Worm (Caenorhabditis elegans) whole organism, young adult: ENCODE results near the gene nhr-167.
A peak's percentile ranks its signal among the peaks of the same experiment; 100 is the strongest.

ENCODE experiments used
- B0336.3 ChIP-seq: fragments of 200-800 bp; sonication (Bioruptor generic); IDR thresholded peaks from 2 replicates; pipeline ENCODE4 v1.3.6; 2022; ENCODE audit warnings: missing genetic modification characterization, missing compliant biosample characterization
- C06A6.2 ChIP-seq: fragments of 200-800 bp; sonication (Bioruptor generic); conservative IDR thresholded peaks from 2 replicates; pipeline ENCODE4 v1.3.6; 2022; ENCODE audit warnings: missing genetic modification characterization, missing compliant biosample characterization
- F22D6.2 ChIP-seq: sonication (generic microtip); optimal IDR thresholded peaks from 2 replicates; lab custom pipeline; 2016; ENCODE audit warnings: mild to moderate bottlenecking, missing genetic modification characterization, missing compliant biosample characterization
- F39B2.1 ChIP-seq: fragments of 200-800 bp; sonication (Bioruptor generic); IDR thresholded peaks from 2 replicates; pipeline ENCODE4 v1.3.6; 2022; ENCODE audit warnings: missing genetic modification reagents, missing genetic modification characterization, missing compliant biosample characterization
- F49E8.2 ChIP-seq: sonication (generic microtip); optimal IDR thresholded peaks from 3 replicates; lab custom pipeline; 2017; ENCODE audit warnings: missing genetic modification characterization, mild to moderate bottlenecking, missing compliant biosample characterization, antibody characterized with exemption, moderate library complexity; ENCODE audit not compliant: insufficient read depth
- F52B5.7 ChIP-seq: sonication (generic microtip); optimal IDR thresholded peaks from 2 replicates; lab custom pipeline; 2016; ENCODE audit warnings: mild to moderate bottlenecking, missing genetic modification characterization, missing compliant biosample characterization
- F57C9.4 ChIP-seq: sonication (generic microtip); optimal IDR thresholded peaks from 2 replicates; lab custom pipeline; 2017; ENCODE audit warnings: mild to moderate bottlenecking, missing genetic modification characterization, missing compliant biosample characterization
- Y56A3A.18 ChIP-seq: fragments of 200-800 bp; sonication (Bioruptor generic); IDR thresholded peaks from 2 replicates; pipeline ENCODE4 v1.3.6; 2022; ENCODE audit warnings: missing genetic modification reagents, missing genetic modification characterization, missing compliant biosample characterization
- Y79H2A.3 ChIP-seq: fragments of 200-800 bp; sonication (Bioruptor generic); conservative IDR thresholded peaks from 2 replicates; pipeline ENCODE4 v1.3.6; 2022; ENCODE audit warnings: missing genetic modification reagents, missing genetic modification characterization, missing compliant biosample characterization
- Y95B8A.8 ChIP-seq: fragments of 200-800 bp; sonication (Bioruptor generic); IDR thresholded peaks from 2 replicates; pipeline ENCODE4 v1.3.6; 2022; ENCODE audit warnings: missing genetic modification reagents, missing genetic modification characterization, missing compliant biosample characterization
- ZK185.1 ChIP-seq: sonication (generic microtip); optimal IDR thresholded peaks from 2 replicates; lab custom pipeline; 2016; ENCODE audit warnings: mild to moderate bottlenecking, missing genetic modification characterization, missing compliant biosample characterization; ENCODE audit not compliant: poor library complexity, severe bottlenecking
- ama-1 ChIP-seq, 3 experiments: fragments of 150-350 bp in 1 of 3; sonication (generic microtip) in 2 of 3; optimal IDR thresholded peaks; 2 replicates each; lab custom pipeline; 2014 to 2018; ENCODE audit warnings: missing biosample characterization in 2 of 3, missing genetic modification characterization in 2 of 3, missing genetic modification reagents in 2 of 3
- aptf-2 ChIP-seq: fragments of 200-800 bp; sonication (Bioruptor generic); conservative IDR thresholded peaks from 2 replicates; pipeline ENCODE4 v1.3.6; 2022; ENCODE audit warnings: missing genetic modification reagents, missing genetic modification characterization, missing compliant biosample characterization
- atf-7 ChIP-seq: sonication (generic microtip); optimal IDR thresholded peaks from 2 replicates; lab custom pipeline; 2017; ENCODE audit warnings: mild to moderate bottlenecking, missing genetic modification characterization, missing compliant biosample characterization
- bed-2 ChIP-seq: fragments of 200-800 bp; sonication (Bioruptor generic); IDR thresholded peaks from 2 replicates; pipeline ENCODE4 v1.3.6; 2022; ENCODE audit warnings: missing genetic modification reagents, missing genetic modification characterization, missing compliant biosample characterization
- ccch-3 ChIP-seq: fragments of 200-800 bp; sonication (Bioruptor generic); optimal IDR thresholded peaks from 2 replicates; lab custom pipeline; 2018; ENCODE audit warnings: mild to moderate bottlenecking, missing genetic modification characterization, missing compliant biosample characterization
- ceh-27 ChIP-seq: fragments of 200-800 bp; sonication (Bioruptor generic); optimal IDR thresholded peaks from 2 replicates; lab custom pipeline; 2018; ENCODE audit warnings: mild to moderate bottlenecking, missing genetic modification characterization, moderate library complexity, missing compliant biosample characterization
- ceh-40 ChIP-seq: fragments of 200-800 bp; sonication (Bioruptor generic); IDR thresholded peaks from 2 replicates; pipeline ENCODE4 v1.3.6; 2022; ENCODE audit warnings: missing genetic modification characterization, missing compliant biosample characterization
- ceh-79 ChIP-seq: sonication (generic microtip); optimal IDR thresholded peaks from 2 replicates; lab custom pipeline; 2017; ENCODE audit warnings: mild to moderate bottlenecking, missing genetic modification characterization, missing compliant biosample characterization
- dox-1 ChIP-seq: fragments of 200-800 bp; sonication (Bioruptor generic); IDR thresholded peaks from 2 replicates; pipeline ENCODE4 v1.3.6; 2022; ENCODE audit warnings: missing genetic modification reagents, missing genetic modification characterization, missing compliant biosample characterization
- dpl-1 ChIP-seq: fragments of 150-350 bp; optimal IDR thresholded peaks from 2 replicates; lab custom pipeline; 2014; ENCODE audit warnings: missing biosample characterization, missing genetic modification reagents, missing genetic modification characterization
- efl-1 ChIP-seq: fragments of 150-350 bp; optimal IDR thresholded peaks from 2 replicates; lab custom pipeline; 2014; ENCODE audit warnings: missing biosample characterization, missing genetic modification reagents, missing genetic modification characterization
- fkh-3 ChIP-seq: sonication (generic microtip); optimal IDR thresholded peaks from 2 replicates; lab custom pipeline; 2016; ENCODE audit warnings: mild to moderate bottlenecking, missing genetic modification characterization, missing compliant biosample characterization
- hmg-1.2 ChIP-seq: fragments of 200-800 bp; sonication (Bioruptor generic); IDR thresholded peaks from 2 replicates; pipeline ENCODE4 v1.3.6; 2022; ENCODE audit warnings: missing genetic modification reagents, missing genetic modification characterization, missing compliant biosample characterization
- hsf-1 ChIP-seq: fragments of 200-800 bp; sonication (Bioruptor generic); IDR thresholded peaks from 2 replicates; pipeline ENCODE4 v1.3.6; 2022; ENCODE audit warnings: missing genetic modification reagents, missing genetic modification characterization, missing compliant biosample characterization
- lin-26 ChIP-seq: fragments of 200-800 bp; sonication (Bioruptor generic); IDR thresholded peaks from 2 replicates; pipeline ENCODE4 v1.3.6; 2022; ENCODE audit warnings: missing genetic modification reagents, missing genetic modification characterization, missing compliant biosample characterization
- lin-40 ChIP-seq: sonication (generic microtip); optimal IDR thresholded peaks from 2 replicates; lab custom pipeline; 2016; ENCODE audit warnings: missing genetic modification characterization, mild to moderate bottlenecking, missing compliant biosample characterization, missing genotype, missing genetic modification reagents
- lin-54 ChIP-seq: fragments of 200-800 bp; sonication (Bioruptor generic); optimal IDR thresholded peaks from 2 replicates; lab custom pipeline; 2018; ENCODE audit warnings: mild to moderate bottlenecking, missing genetic modification characterization, missing compliant biosample characterization
- lsl-1 ChIP-seq: fragments of 200-800 bp; sonication (Bioruptor generic); optimal IDR thresholded peaks from 2 replicates; lab custom pipeline; 2018; ENCODE audit warnings: mild to moderate bottlenecking, missing genetic modification characterization, moderate library complexity, missing compliant biosample characterization
- madf-3 ChIP-seq: fragments of 200-800 bp; sonication (Bioruptor generic); IDR thresholded peaks from 2 replicates; pipeline ENCODE4 v1.3.6; 2022; ENCODE audit warnings: missing genetic modification reagents, missing genetic modification characterization, missing compliant biosample characterization
- mel-28 ChIP-seq: sonication (generic microtip); optimal IDR thresholded peaks from 2 replicates; lab custom pipeline; 2016; ENCODE audit warnings: borderline replicate concordance, mild to moderate bottlenecking, missing genetic modification characterization, missing compliant biosample characterization
- mxl-1 ChIP-seq: sonication (generic microtip); optimal IDR thresholded peaks from 2 replicates; lab custom pipeline; 2016; ENCODE audit warnings: missing genetic modification characterization, missing compliant biosample characterization
- nfya-2 ChIP-seq: fragments of 200-800 bp; sonication (Bioruptor generic); IDR thresholded peaks from 2 replicates; pipeline ENCODE4 v1.3.6; 2022; ENCODE audit warnings: missing genetic modification reagents, missing genetic modification characterization, missing compliant biosample characterization
- nfyb-1 ChIP-seq: fragments of 200-800 bp; sonication (Bioruptor generic); IDR thresholded peaks from 2 replicates; pipeline ENCODE4 v1.3.6; 2022; ENCODE audit warnings: missing genetic modification reagents, missing genetic modification characterization, missing compliant biosample characterization
- nhr-179 ChIP-seq: sonication (generic microtip); optimal IDR thresholded peaks from 2 replicates; lab custom pipeline; 2016; ENCODE audit warnings: mild to moderate bottlenecking, missing genetic modification characterization, missing compliant biosample characterization
- nhr-27 ChIP-seq: fragments of 200-800 bp; sonication (Bioruptor generic); optimal IDR thresholded peaks from 2 replicates; lab custom pipeline; 2018; ENCODE audit warnings: mild to moderate bottlenecking, missing genetic modification characterization, moderate library complexity, missing compliant biosample characterization
- nhr-80 ChIP-seq: sonication (generic microtip); optimal IDR thresholded peaks from 2 replicates; lab custom pipeline; 2016; ENCODE audit warnings: missing genetic modification characterization, missing compliant biosample characterization
- nhr-90 ChIP-seq: sonication (generic microtip); optimal IDR thresholded peaks from 2 replicates; lab custom pipeline; 2016; ENCODE audit warnings: missing genotype, mild to moderate bottlenecking, missing genetic modification characterization, missing compliant biosample characterization
- repo-1 ChIP-seq: sonication (generic microtip); optimal IDR thresholded peaks from 2 replicates; lab custom pipeline; 2017; ENCODE audit warnings: mild to moderate bottlenecking, missing genetic modification characterization, missing compliant biosample characterization
- sea-2 ChIP-seq: fragments of 200-800 bp; sonication (Bioruptor generic); IDR thresholded peaks from 2 replicates; pipeline ENCODE4 v1.3.6; 2022; ENCODE audit warnings: missing genetic modification characterization, missing compliant biosample characterization
- snpc-3.4 ChIP-seq: sonication (generic microtip); optimal IDR thresholded peaks from 2 replicates; lab custom pipeline; 2017; ENCODE audit warnings: missing genetic modification characterization, mild to moderate bottlenecking, missing compliant biosample characterization, antibody characterized with exemption, moderate library complexity, missing genotype, missing genetic modification reagents
- snpc-4 ChIP-seq, 5 experiments: fragments of 150-350 bp in 1 of 5; sonication (generic microtip) in 4 of 5; optimal IDR thresholded peaks; 2 replicates each; lab custom pipeline; 2014 to 2018; ENCODE audit warnings: missing genetic modification characterization in 5 of 5, missing biosample characterization in 3 of 5, antibody characterized with exemption in 2 of 5, mild to moderate bottlenecking in 2 of 5, missing compliant biosample characterization in 2 of 5, missing genotype in 2 of 5, moderate library complexity in 2 of 5, missing genetic modification reagents in 1 of 5
- tlf-1 ChIP-seq: fragments of 200-800 bp; sonication (Bioruptor generic); optimal IDR thresholded peaks from 2 replicates; lab custom pipeline; 2018; ENCODE audit warnings: mild to moderate bottlenecking, missing genetic modification characterization, missing compliant biosample characterization
- unc-62 ChIP-seq: fragments of 150-350 bp; optimal IDR thresholded peaks from 2 replicates; lab custom pipeline; 2014; ENCODE audit warnings: missing biosample characterization, missing genetic modification reagents, missing genetic modification characterization
- ztf-18 ChIP-seq: sonication (generic microtip); optimal IDR thresholded peaks from 2 replicates; lab custom pipeline; 2016; ENCODE audit warnings: missing genotype, mild to moderate bottlenecking, missing genetic modification characterization, missing compliant biosample characterization
- ztf-3 ChIP-seq: fragments of 200-800 bp; sonication (Bioruptor generic); optimal IDR thresholded peaks from 2 replicates; lab custom pipeline; 2018; ENCODE audit warnings: mild to moderate bottlenecking, missing genetic modification characterization, missing compliant biosample characterization
- ztf-6 ChIP-seq: fragments of 200-800 bp; sonication (Bioruptor generic); IDR thresholded peaks from 2 replicates; pipeline ENCODE4 v1.3.6; 2022; ENCODE audit warnings: missing genetic modification reagents, missing genetic modification characterization, missing compliant biosample characterization

The nhr-167 gene

ce11 chrX:11937343-11937935 is 44.4 kb downstream of the nhr-167 start (continued):
- TF ChIP-seq dox-1 (peak; percentile 98), repo-1 (tag; lab: Kevin White, UChicago) (peak; percentile 98), Y95B8A.8 (GFP tag; lab: Robert Waterston, UW) (peak; percentile 72; the same call in 1 of the 2 replicates), mel-28 (tag; lab: Kevin White, UChicago) (peak; percentile 81), lin-40 (tag; lab: Kevin White, UChicago) (peak; percentile 100), nhr-90 (tag; lab: Kevin White, UChicago) (peak; percentile 81), aptf-2 (GFP tag; lab: Robert Waterston, UW) (no peak), ccch-3 (peak; percentile 83), Y79H2A.3 (no peak), tlf-1 (GFP tag; lab: Kevin White, UChicago) (peak; percentile 99), unc-62 (GFP tag; lab: Kevin White, UChicago) (peak; percentile 77), ZK185.1 (peak; percentile 98), bed-2 (GFP tag; lab: Robert Waterston, UW) (no peak), mxl-1 (tag; lab: Kevin White, UChicago) (no peak), hsf-1 (GFP tag; lab: Robert Waterston, UW) (no peak; the same call in 1 of the 2 replicates), C06A6.2 (peak; percentile 92), ama-1 (optimal IDR thresholded peaks at IDR 0.05; lab: Kevin White, UChicago) (no peak), ama-1 (GFP tag; optimal IDR thresholded peaks at IDR 0.05; lab: Kevin White, UChicago) (peak; percentile 66 to 90), dpl-1 (GFP tag; lab: Kevin White, UChicago) (no peak), hmg-1.2 (GFP tag; lab: Robert Waterston, UW) (peak; percentile 85), snpc-4 (GFP tag; optimal IDR thresholded peaks at IDR 0.05; lab: Kevin White, UChicago) (peak; percentile 64), snpc-4 (tag; optimal IDR thresholded peaks at IDR 0.05; lab: Kevin White, UChicago) (peak; percentile 75 to 88 (median 82)), nhr-80 (peak; percentile 87), nhr-27 (tag; lab: Kevin White, UChicago) (peak; percentile 87), F57C9.4 (peak; percentile 28), madf-3 (peak; percentile 75), ceh-27 (GFP tag; lab: Kevin White, UChicago) (peak; percentile 99), efl-1 (GFP tag; lab: Kevin White, UChicago) (no peak), ceh-40 (0 out of 2 replicates have a peak, but pooled peaks have one; percentile 67), snpc-3.4 (tag; lab: Kevin White, UChicago) (no peak), lsl-1 (GFP tag; lab: Kevin White, UChicago) (no peak), ceh-79 (tag; lab: Kevin White, UChicago) (peak; percentile 47), nfya-2 (GFP tag; lab: Robert Waterston, UW) (no peak), B0336.3 (peak; percentile 99), nhr-179 (tag; lab: Kevin White, UChicago) (peak; percentile 85), atf-7 (tag; lab: Kevin White, UChicago) (peak; percentile 98), ztf-18 (tag; lab: Kevin White, UChicago) (peak; percentile 68), F39B2.1 (GFP tag; lab: Robert Waterston, UW) (no peak), Y56A3A.18 (GFP tag; lab: Robert Waterston, UW) (peak; percentile 99), ztf-3 (peak; percentile 88), nfyb-1 (GFP tag; lab: Robert Waterston, UW) (peak; percentile 98), F22D6.2 (tag; lab: Kevin White, UChicago) (peak; percentile 95), F49E8.2 (tag; lab: Kevin White, UChicago) (no peak), lin-26 (peak; percentile 79; the same call in 1 of the 2 replicates), ztf-6 (GFP tag; lab: Robert Waterston, UW) (peak; percentile 94), fkh-3 (tag; lab: Kevin White, UChicago) (peak; percentile 50), lin-54 (GFP tag; lab: Kevin White, UChicago) (peak; percentile 92), sea-2 (GFP tag; lab: Robert Waterston, UW) (0 out of 2 replicates have a peak, but pooled peaks have one; percentile 49), F52B5.7 (peak; percentile 93)
